Worm (Caenorhabditis elegans) whole organism, L1 larva: ENCODE measurements around the gene cyp-13A11.

Source experiments
- C04F5.9 ChIP-seq: sonication (generic microtip); optimal IDR thresholded peaks from 2 replicates; lab custom pipeline; 2016; ENCODE audit warnings: missing genetic modification characterization, missing compliant biosample characterization
- C16A3.4 ChIP-seq: fragments of 150-350 bp; optimal IDR thresholded peaks from 2 replicates; lab custom pipeline; 2014; ENCODE audit warnings: missing biosample characterization, missing genetic modification characterization
- C34B4.2 ChIP-seq: sonication (generic microtip); optimal IDR thresholded peaks from 2 replicates; lab custom pipeline; 2017; ENCODE audit warnings: mild to moderate bottlenecking, missing genetic modification characterization, missing compliant biosample characterization
- alr-1 ChIP-seq: fragments of 200-800 bp; sonication (Bioruptor generic); optimal IDR thresholded peaks from 2 replicates; lab custom pipeline; 2018; ENCODE audit warnings: borderline replicate concordance, mild to moderate bottlenecking, missing genetic modification characterization, missing compliant biosample characterization
- aly-2 ChIP-seq: fragments of 150-350 bp; optimal IDR thresholded peaks from 2 replicates; lab custom pipeline; 2014; ENCODE audit warnings: missing biosample characterization, missing genetic modification characterization
- ama-1 ChIP-seq: fragments of 150-350 bp; optimal IDR thresholded peaks from 2 replicates; lab custom pipeline; 2014
- ceh-63 ChIP-seq: fragments of 200-800 bp; sonication (Bioruptor generic); optimal IDR thresholded peaks from 2 replicates; lab custom pipeline; 2018; ENCODE audit warnings: mild to moderate bottlenecking, missing genetic modification characterization, missing compliant biosample characterization
- ceh-8 ChIP-seq: fragments of 200-800 bp; sonication (Bioruptor generic); optimal IDR thresholded peaks from 2 replicates; lab custom pipeline; 2018; ENCODE audit warnings: mild to moderate bottlenecking, missing genetic modification characterization, moderate library complexity, missing compliant biosample characterization
- ceh-82 ChIP-seq, 3 experiments: fragments of 150-350 bp in 1 of 3; sonication (generic microtip) in 2 of 3; optimal IDR thresholded peaks; 2 replicates each; lab custom pipeline; 2014 to 2017; ENCODE audit warnings: missing biosample characterization in 3 of 3, missing genetic modification characterization in 3 of 3
- ceh-90 ChIP-seq: sonication (generic microtip); optimal IDR thresholded peaks from 2 replicates; lab custom pipeline; 2016; ENCODE audit warnings: missing genetic modification characterization, missing compliant biosample characterization
- ces-1 ChIP-seq: fragments of 150-350 bp; optimal IDR thresholded peaks from 2 replicates; lab custom pipeline; 2014; ENCODE audit warnings: missing biosample characterization, missing genetic modification reagents, missing genetic modification characterization
- dpl-1 ChIP-seq, 3 experiments: fragments of 150-350 bp in 2 of 3; sonication (generic microtip) in 1 of 3; optimal IDR thresholded peaks; 2 replicates each; lab custom pipeline; 2014 to 2017; ENCODE audit warnings: missing biosample characterization in 3 of 3, missing genetic modification characterization in 3 of 3, missing genetic modification reagents in 3 of 3
- dsc-1 ChIP-seq: sonication (generic microtip); optimal IDR thresholded peaks from 2 replicates; lab custom pipeline; 2016; ENCODE audit warnings: mild to moderate bottlenecking, missing genetic modification characterization, missing compliant biosample characterization
- efl-1 ChIP-seq, 4 experiments: fragments of 150-350 bp; optimal IDR thresholded peaks in 3 of 4; peaks in 1 of 4; 1 replicate in 1 of 4; 2 replicates in 3 of 4; lab custom pipeline; 2014; ENCODE audit warnings: missing biosample characterization in 2 of 4, missing genetic modification characterization in 2 of 4, missing genetic modification reagents in 2 of 4
- efl-3 ChIP-seq: fragments of 200-800 bp; sonication (Bioruptor generic); optimal IDR thresholded peaks from 2 replicates; lab custom pipeline; 2018; ENCODE audit warnings: mild to moderate bottlenecking, missing genetic modification characterization, missing compliant biosample characterization
- elt-2 ChIP-seq: sonication (generic microtip); optimal IDR thresholded peaks from 2 replicates; lab custom pipeline; 2016; ENCODE audit warnings: missing genetic modification characterization, mild to moderate bottlenecking, inconsistent platforms, missing compliant biosample characterization, missing genetic modification reagents
- fkh-10 ChIP-seq: sonication (generic microtip); optimal IDR thresholded peaks from 2 replicates; lab custom pipeline; 2017; ENCODE audit warnings: missing biosample characterization, missing genetic modification reagents, missing genetic modification characterization
- fkh-8 ChIP-seq: sonication (generic microtip); optimal IDR thresholded peaks from 2 replicates; lab custom pipeline; 2016; ENCODE audit warnings: mild to moderate bottlenecking, missing genetic modification characterization, missing compliant biosample characterization
- grh-1 ChIP-seq: fragments of 200-800 bp; sonication (Bioruptor generic); IDR thresholded peaks from 2 replicates; pipeline ENCODE4 v1.3.6; 2022; ENCODE audit warnings: missing genetic modification reagents, missing genetic modification characterization, missing compliant biosample characterization
- hlh-4 ChIP-seq: sonication (generic microtip); optimal IDR thresholded peaks from 2 replicates; lab custom pipeline; 2016; ENCODE audit warnings: mild to moderate bottlenecking, missing genetic modification characterization, missing compliant biosample characterization
- hpl-2 ChIP-seq: fragments of 150-350 bp; optimal IDR thresholded peaks from 2 replicates; lab custom pipeline; 2014; ENCODE audit warnings: missing biosample characterization, missing genetic modification reagents, missing genetic modification characterization
- irx-1 ChIP-seq: sonication (generic microtip); optimal IDR thresholded peaks from 2 replicates; lab custom pipeline; 2016; ENCODE audit warnings: missing genetic modification characterization, missing compliant biosample characterization
- jun-1 ChIP-seq: fragments of 150-350 bp; optimal IDR thresholded peaks from 2 replicates; lab custom pipeline; 2014; ENCODE audit warnings: missing biosample characterization, missing genetic modification reagents, missing genetic modification characterization
- lin-13 ChIP-seq: fragments of 150-350 bp; optimal IDR thresholded peaks from 2 replicates; lab custom pipeline; 2014; ENCODE audit warnings: missing biosample characterization, missing genetic modification reagents, missing genetic modification characterization
- lin-14 ChIP-seq: fragments of 200-800 bp; sonication (Bioruptor generic); optimal IDR thresholded peaks from 2 replicates; lab custom pipeline; 2018; ENCODE audit warnings: mild to moderate bottlenecking, missing genetic modification characterization, moderate library complexity, missing compliant biosample characterization
- lin-15B ChIP-seq: fragments of 150-350 bp; sonication (generic microtip); optimal IDR thresholded peaks from 3 replicates; lab custom pipeline; 2014; ENCODE audit warnings: missing biosample characterization, missing genetic modification characterization
- lin-35 ChIP-seq, 2 experiments: fragments of 150-350 bp; optimal IDR thresholded peaks; 2 replicates each; lab custom pipeline; 2014; ENCODE audit warnings: missing biosample characterization in 2 of 2, missing genetic modification characterization in 2 of 2, missing genetic modification reagents in 2 of 2
- lir-3 ChIP-seq: sonication (generic microtip); optimal IDR thresholded peaks from 2 replicates; lab custom pipeline; 2016; ENCODE audit warnings: mild to moderate bottlenecking, missing genetic modification characterization, moderate library complexity, missing compliant biosample characterization; ENCODE audit not compliant: poor library complexity
- mab-9 ChIP-seq: fragments of 200-800 bp; sonication (Bioruptor generic); IDR thresholded peaks from 2 replicates; pipeline ENCODE4 v1.3.6; 2022; ENCODE audit warnings: missing genetic modification reagents, missing genetic modification characterization, missing compliant biosample characterization
- mdl-1 ChIP-seq, 2 experiments: fragments of 150-350 bp; optimal IDR thresholded peaks; 2 replicates each; lab custom pipeline; 2014 to 2017; ENCODE audit warnings: missing biosample characterization in 2 of 2, missing genetic modification characterization in 2 of 2, inconsistent platforms in 1 of 2
- nhr-11 ChIP-seq: fragments of 150-350 bp; optimal IDR thresholded peaks from 2 replicates; lab custom pipeline; 2014; ENCODE audit warnings: missing biosample characterization, missing genetic modification characterization
- nhr-19 ChIP-seq: fragments of 200-800 bp; sonication (Bioruptor generic); conservative IDR thresholded peaks from 2 replicates; pipeline ENCODE4 v1.3.6; 2022; ENCODE audit warnings: missing genetic modification characterization, missing compliant biosample characterization
- nhr-20 ChIP-seq: sonication (generic microtip); optimal IDR thresholded peaks from 2 replicates; lab custom pipeline; 2016; ENCODE audit warnings: mild to moderate bottlenecking, missing genetic modification characterization, missing compliant biosample characterization
- nhr-237 ChIP-seq: fragments of 150-350 bp; optimal IDR thresholded peaks from 2 replicates; lab custom pipeline; 2014; ENCODE audit warnings: missing biosample characterization, missing genetic modification characterization
- nhr-28 ChIP-seq: fragments of 150-350 bp; optimal IDR thresholded peaks from 2 replicates; lab custom pipeline; 2014; ENCODE audit warnings: missing biosample characterization, missing genetic modification characterization
- nhr-71 ChIP-seq: sonication (generic microtip); optimal IDR thresholded peaks from 2 replicates; lab custom pipeline; 2016; ENCODE audit warnings: mild to moderate bottlenecking, missing genetic modification characterization, moderate library complexity, missing compliant biosample characterization
- nhr-76 ChIP-seq: sonication (generic microtip); optimal IDR thresholded peaks from 2 replicates; lab custom pipeline; 2017; ENCODE audit warnings: missing biosample characterization, missing genetic modification characterization
- nhr-84 ChIP-seq: sonication (generic microtip); optimal IDR thresholded peaks from 2 replicates; lab custom pipeline; 2017; ENCODE audit warnings: missing biosample characterization, missing genetic modification characterization
- nhr-85 ChIP-seq: sonication (generic microtip); peaks from one replicate; lab custom pipeline; 2016; ENCODE audit warnings: missing genetic modification characterization, inconsistent platforms, missing compliant biosample characterization
- pqm-1 ChIP-seq: sonication (generic microtip); optimal IDR thresholded peaks from 3 replicates; lab custom pipeline; 2017; ENCODE audit warnings: missing biosample characterization, missing genetic modification characterization
- skn-1 ChIP-seq: fragments of 150-350 bp; optimal IDR thresholded peaks from 2 replicates; lab custom pipeline; 2014; ENCODE audit warnings: missing biosample characterization, missing genetic modification characterization
- snpc-4 ChIP-seq: fragments of 150-350 bp; optimal IDR thresholded peaks from 2 replicates; lab custom pipeline; 2014; ENCODE audit warnings: missing biosample characterization, missing genetic modification characterization
- sptf-1 ChIP-seq: fragments of 150-350 bp; optimal IDR thresholded peaks from 2 replicates; lab custom pipeline; 2014; ENCODE audit warnings: missing biosample characterization, missing genetic modification characterization
- sup-37 ChIP-seq: fragments of 200-800 bp; sonication (Bioruptor generic); optimal IDR thresholded peaks from 2 replicates; lab custom pipeline; 2018; ENCODE audit warnings: mild to moderate bottlenecking, missing genetic modification characterization, missing compliant biosample characterization
- swsn-7 ChIP-seq: sonication (generic microtip); optimal IDR thresholded peaks from 2 replicates; lab custom pipeline; 2016; ENCODE audit warnings: missing genetic modification characterization, missing compliant biosample characterization
- tbx-2 ChIP-seq: sonication (generic microtip); optimal IDR thresholded peaks from 2 replicates; lab custom pipeline; 2016; ENCODE audit warnings: missing genetic modification characterization, missing compliant biosample characterization
- tlp-1 ChIP-seq: fragments of 150-350 bp; optimal IDR thresholded peaks from 2 replicates; lab custom pipeline; 2014; ENCODE audit warnings: missing biosample characterization, missing genetic modification characterization
- unc-86 ChIP-seq: sonication (generic microtip); optimal IDR thresholded peaks from 2 replicates; lab custom pipeline; 2016; ENCODE audit warnings: missing genetic modification characterization, missing compliant biosample characterization
- vab-15 ChIP-seq: sonication (generic microtip); optimal IDR thresholded peaks from 2 replicates; lab custom pipeline; 2017; ENCODE audit warnings: missing genotype, mild to moderate bottlenecking, missing genetic modification characterization, missing compliant biosample characterization
- xbp-1 ChIP-seq: sonication (generic microtip); optimal IDR thresholded peaks from 2 replicates; lab custom pipeline; 2016; ENCODE audit warnings: missing genetic modification characterization, missing compliant biosample characterization
- zip-4 ChIP-seq: fragments of 200-800 bp; sonication (Bioruptor generic); optimal IDR thresholded peaks from 2 replicates; lab custom pipeline; 2018; ENCODE audit warnings: mild to moderate bottlenecking, missing genetic modification characterization, moderate library complexity, missing compliant biosample characterization
- ztf-11 ChIP-seq, 2 experiments: sonication (generic microtip); optimal IDR thresholded peaks; 2 replicates each; lab custom pipeline; 2016 to 2017; ENCODE audit warnings: missing genetic modification characterization in 2 of 2, missing biosample characterization in 1 of 2, missing compliant biosample characterization in 1 of 2

Gene cyp-13A11

ce11 chrIII:13070548-13071050, 49.8 kb downstream of the cyp-13A11 start, which contains the start of gene Y39E4B.6:
Gene Y39E4B.6, plus strand, starts transcription at chrIII:13070756.
- TF ChIP-seq lin-35 (GFP tag; optimal IDR thresholded peaks at IDR 0.05; lab: Kevin White, UChicago) (peak; percentile 85 to 92), C04F5.9 (tag; lab: Kevin White, UChicago) (peak; percentile 88), irx-1 (peak; percentile 94), ceh-63 (GFP tag; lab: Kevin White, UChicago) (peak; percentile 63), ceh-90 (peak; percentile 49), alr-1 (tag; lab: Kevin White, UChicago) (no peak), C16A3.4 (peak; percentile 97), lin-15B (tag; lab: Kevin White, UChicago) (peak; percentile 80), nhr-237 (tag; lab: Kevin White, UChicago) (peak; percentile 82), mdl-1 (tag; optimal IDR thresholded peaks at IDR 0.05; lab: Kevin White, UChicago) (peak in 1 of 2 experiments; percentile 88), hlh-4 (tag; lab: Kevin White, UChicago) (no peak), unc-86 (tag; lab: Kevin White, UChicago) (peak; percentile 99), vab-15 (peak; percentile 92), fkh-10 (GFP tag; lab: Kevin White, UChicago) (peak; percentile 98), zip-4 (peak; percentile 92), dsc-1 (tag; lab: Kevin White, UChicago) (peak; percentile 95), pqm-1 (tag; lab: Kevin White, UChicago) (peak; percentile 54), nhr-20 (tag; lab: Kevin White, UChicago) (peak; percentile 100), nhr-71 (tag; lab: Kevin White, UChicago) (peak; percentile 100), ama-1 (peak; percentile 96), sup-37 (GFP tag; lab: Kevin White, UChicago) (peak; percentile 92), nhr-84 (tag; lab: Kevin White, UChicago) (no peak), elt-2 (tag; lab: Kevin White, UChicago) (peak; percentile 65), fkh-8 (tag; lab: Kevin White, UChicago) (peak; percentile 100), tbx-2 (tag; lab: Kevin White, UChicago) (peak; percentile 98), efl-1 (optimal IDR thresholded peaks at IDR 0.05; lab: Kevin White, UChicago) (peak; percentile 84 to 87), efl-1 (GFP tag; optimal IDR thresholded peaks at IDR 0.05 in 1 of 2; lab: Kevin White, UChicago) (peak; percentile 69 to 97), efl-3 (GFP tag; lab: Kevin White, UChicago) (peak; percentile 28), skn-1 (tag; lab: Kevin White, UChicago) (peak; percentile 80), grh-1 (GFP tag; lab: Robert Waterston, UW) (peak; percentile 94), snpc-4 (tag; lab: Kevin White, UChicago) (peak; percentile 81), ceh-8 (GFP tag; lab: Kevin White, UChicago) (peak; percentile 89), nhr-76 (tag; lab: Kevin White, UChicago) (peak; percentile 73), hpl-2 (GFP tag; lab: Kevin White, UChicago) (peak; percentile 90), nhr-85 (peak; percentile 99), dpl-1 (GFP tag; optimal IDR thresholded peaks at IDR 0.05; lab: Kevin White, UChicago) (peak; percentile 77 to 81 (median 79)), swsn-7 (tag; lab: Kevin White, UChicago) (peak; percentile 99), jun-1 (tag; lab: Kevin White, UChicago) (peak; percentile 97), ceh-82 (tag; optimal IDR thresholded peaks at IDR 0.05; lab: Kevin White, UChicago) (peak; percentile 96 to 99 (median 98)), tlp-1 (tag; lab: Kevin White, UChicago) (no peak), lin-13 (GFP tag; lab: Kevin White, UChicago) (peak; percentile 96), nhr-28 (tag; lab: Kevin White, UChicago) (no peak), mab-9 (GFP tag; lab: Robert Waterston, UW) (peak; percentile 94), aly-2 (peak; percentile 86), xbp-1 (tag; lab: Kevin White, UChicago) (peak; percentile 97), ces-1 (peak; percentile 28), nhr-11 (tag; lab: Kevin White, UChicago) (peak; percentile 78), ztf-11 (tag; optimal IDR thresholded peaks at IDR 0.05; lab: Kevin White, UChicago) (peak in 1 of 2 experiments; percentile 89), C34B4.2 (tag; lab: Kevin White, UChicago) (peak; percentile 46), lir-3 (peak; percentile 87), sptf-1 (tag; lab: Kevin White, UChicago) (no peak), lin-14 (peak; percentile 100), nhr-19 (GFP tag; lab: Robert Waterston, UW) (peak; percentile 94)
